Fruit fly (Drosophila melanogaster) whole organism, prepupa: ENCODE measurements around the gene Sulf1.

Experiments used
- Blimp-1 ChIP-seq: fragments of 200-800 bp; sonication (Bioruptor generic); optimal IDR thresholded peaks from 3 replicates; lab custom pipeline; 2017; ENCODE audit warnings: missing biosample characterization, missing genetic modification characterization, mild to moderate bottlenecking, moderate library complexity, missing genetic modification reagents
- CG32006 ChIP-seq: fragments of 200-800 bp; sonication (Bioruptor generic); optimal IDR thresholded peaks from 3 replicates; lab custom pipeline; 2017; ENCODE audit warnings: missing biosample characterization, mild to moderate bottlenecking, missing genetic modification characterization
- CG6163 ChIP-seq: fragments of 200-800 bp; sonication (Bioruptor generic); IDR thresholded peaks from 3 replicates; pipeline ENCODE4 v1.3.6; 2022; ENCODE audit warnings: missing biosample characterization, missing genetic modification characterization
- CG8319 ChIP-seq: fragments of 200-800 bp; sonication (Bioruptor generic); optimal IDR thresholded peaks from 3 replicates; lab custom pipeline; 2016; ENCODE audit warnings: missing biosample characterization, missing genetic modification characterization
- Eip75B ChIP-seq: fragments of 200-800 bp; sonication (Bioruptor generic); optimal IDR thresholded peaks from 3 replicates; lab custom pipeline; 2016; ENCODE audit warnings: missing biosample characterization, missing genetic modification characterization
- Ets96B ChIP-seq: fragments of 200-800 bp; optimal IDR thresholded peaks from 2 replicates; lab custom pipeline; 2019; ENCODE audit warnings: missing biosample characterization, mild to moderate bottlenecking, missing genetic modification characterization, moderate library complexity
- topi ChIP-seq: fragments of 200-800 bp; sonication (Bioruptor generic); optimal IDR thresholded peaks from 3 replicates; lab custom pipeline; 2016; ENCODE audit warnings: missing biosample characterization, missing genetic modification characterization

DNA sequence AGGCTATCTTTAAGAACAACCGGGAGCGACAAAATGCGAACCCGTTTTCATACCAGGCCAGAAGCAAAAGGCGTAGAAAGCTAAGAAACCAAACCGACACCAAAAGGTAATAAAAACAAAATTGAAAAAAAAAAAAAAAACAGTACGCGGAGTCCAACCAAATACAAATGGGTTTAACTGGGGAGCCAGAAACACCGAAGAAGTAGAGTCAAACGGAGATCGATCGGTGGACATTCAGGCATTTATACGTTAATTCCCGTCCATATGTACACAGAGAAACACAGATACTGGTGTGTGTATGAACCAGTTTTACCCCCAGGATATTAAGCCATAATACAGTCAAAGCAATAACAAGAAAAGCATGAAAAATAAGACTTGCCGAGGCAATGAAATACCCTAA is 52.2 kb downstream of the Sulf1 start:
- TF ChIP-seq CG8319 (GFP tag; lab: Kevin White, UChicago) (no peak), Blimp-1 (GFP tag; lab: Kevin White, UChicago) (no peak), topi (GFP tag; lab: Kevin White, UChicago) (no peak), CG32006 (GFP tag; lab: Kevin White, UChicago) (no peak), Eip75B (no peak), CG6163 (GFP tag; lab: Robert Waterston, UW) (no peak; the same call in 2 of the 3 replicates), Ets96B (tag; lab: Kevin White, UChicago) (no peak)
